Worm (Caenorhabditis elegans): Measurements from ENCODE around the gene srsx-11.

The srsx-11 gene

ce11 chrV:4929842-4930241, 49.1 kb downstream of the srsx-11 start, which contains the start of gene str-205:
Gene str-205, minus strand, starts transcription at chrV:4929942.
- no peak for TF ChIP-seq nhr-237 (tag; optimal IDR thresholded peaks at IDR 0.05)
- no peak for TF ChIP-seq efl-1 (optimal IDR thresholded peaks at IDR 0.05)
- no peak for TF ChIP-seq efl-1 (GFP tag; optimal IDR thresholded peaks at IDR 0.05 in 1 of 2)

All from whole organism, L1 larva.